Worm (Caenorhabditis elegans): ENCODE data around the gene F11G11.15.
"Not testable (repeated sequence)": the region's sequence is repeated elsewhere in the genome, so short reads cannot be mapped to it uniquely, and the experiment has no call there.

Gene F11G11.15

ce11 chrII:4884403-4884802, 9.8 kb downstream of the F11G11.15 start:
- TF ChIP-seq W03F9.2 (tag; optimal IDR thresholded peaks at IDR 0.05) = no peak

ce11 chrII:4885976-4886375, 11.3 kb downstream of the F11G11.15 start, which contains the start of gene R05F9.7:
R05F9.7 (plus strand) TSS chrII:4886276.
- TF ChIP-seq W03F9.2 (tag; optimal IDR thresholded peaks at IDR 0.05) (no peak), him-1 (tag; optimal IDR thresholded peaks at IDR 0.05) (no peak), dao-5 (tag; optimal IDR thresholded peaks at IDR 0.05) (no peak)

- TF ChIP-seq dao-5 (tag; optimal IDR thresholded peaks at IDR 0.05) (no peak), him-1 (tag; optimal IDR thresholded peaks at IDR 0.05) (no peak), W03F9.2 (tag; optimal IDR thresholded peaks at IDR 0.05) (no peak)
These were observed 14.2 kb downstream of the F11G11.15 start, which contains the start of gene pgm-1 for ce11 chrII:4888527-4889487. pgm-1 (plus strand) TSS chrII:4889437.

DNA sequence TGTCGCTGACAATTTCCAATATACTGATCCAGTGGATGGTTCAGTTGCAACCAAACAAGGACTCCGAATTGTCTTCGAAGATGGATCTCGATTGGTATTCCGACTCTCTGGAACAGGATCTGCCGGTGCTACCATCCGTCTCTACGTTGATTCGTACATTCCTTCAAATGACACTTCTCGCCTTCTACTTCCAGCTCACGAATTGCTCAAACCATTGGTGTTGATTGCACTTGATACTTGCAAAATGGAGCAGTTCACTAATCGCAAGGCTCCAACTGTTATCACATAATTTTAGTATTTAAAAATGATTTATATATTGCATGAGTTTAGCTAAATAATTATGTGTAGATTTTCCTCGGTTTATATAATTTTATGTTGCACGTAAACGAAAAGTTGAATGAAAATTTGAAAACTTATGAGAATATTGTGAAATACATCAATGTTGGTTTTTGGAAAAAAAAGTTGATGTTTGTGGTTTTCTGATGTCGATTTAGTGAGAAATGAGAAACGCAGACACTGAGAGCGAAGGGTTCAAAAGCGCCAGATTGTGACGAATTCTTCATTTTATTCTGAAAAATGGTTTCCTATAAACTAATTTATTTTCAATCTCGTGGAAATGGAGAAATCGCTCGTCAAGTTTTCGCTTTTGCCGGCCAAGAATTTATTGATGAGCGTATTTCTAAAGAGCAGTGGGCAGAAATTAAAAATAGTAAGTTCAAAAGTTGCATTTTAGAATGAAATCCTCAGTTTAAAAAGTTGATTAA, 16.5 kb downstream of the F11G11.15 start, which contains the start of gene gst-9:
Gene gst-9 (plus strand): TSS at position 574 of the 764 bp plus-strand sequence.
- TF ChIP-seq him-1 (tag; optimal IDR thresholded peaks at IDR 0.05) (no peak), dao-5 (tag; optimal IDR thresholded peaks at IDR 0.05) (no peak), W03F9.2 (tag; optimal IDR thresholded peaks at IDR 0.05) (no peak)

ce11 chrII:4892594-4892993, 17.9 kb downstream of the F11G11.15 start, which contains the start of gene msp-33:
msp-33 (minus strand) TSS chrII:4892694.
- TF ChIP-seq W03F9.2 (tag; optimal IDR thresholded peaks at IDR 0.05) = no peak
- no peak for TF ChIP-seq dao-5 (tag; optimal IDR thresholded peaks at IDR 0.05)
- no peak for TF ChIP-seq him-1 (tag; optimal IDR thresholded peaks at IDR 0.05)

ce11 chrII:4898529-4898928, 23.9 kb downstream of the F11G11.15 start, which contains the start of gene msp-32:
msp-32 (plus strand) TSS chrII:4898829.
- not testable (repeated sequence) for TF ChIP-seq him-1, W03F9.2, dao-5 (tag; optimal IDR thresholded peaks at IDR 0.05)

- no peak for TF ChIP-seq dao-5 (tag; optimal IDR thresholded peaks at IDR 0.05)
- no peak for TF ChIP-seq W03F9.2 (tag; optimal IDR thresholded peaks at IDR 0.05)
- no peak for TF ChIP-seq him-1 (tag; optimal IDR thresholded peaks at IDR 0.05)
These were observed 27.4 kb downstream of the F11G11.15 start, which contains the start of gene R05F9.9 for ce11 chrII:4902035-4902434. R05F9.9 (minus strand) TSS chrII:4902100.

DNA sequence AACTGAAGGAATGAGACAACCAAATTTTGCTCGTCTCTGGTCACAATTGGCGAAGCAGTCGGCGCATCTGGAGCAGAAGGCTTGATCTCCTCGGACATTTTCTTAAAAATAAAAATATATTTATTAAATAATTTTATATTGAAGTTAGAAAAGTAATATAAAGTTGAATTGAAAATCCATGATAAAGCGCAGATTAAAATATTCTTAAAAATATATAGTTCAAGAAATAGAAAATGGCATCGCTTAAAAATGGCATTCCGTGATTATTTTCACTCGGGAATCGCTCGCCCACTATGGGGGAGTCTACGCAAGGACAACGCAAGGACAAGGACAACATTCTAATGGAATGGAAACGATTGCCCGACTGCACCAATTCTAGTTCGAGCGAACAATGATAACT, 29.1 kb downstream of the F11G11.15 start, which contains the start of gene sgt-1:
Gene sgt-1 (minus strand): TSS at position 101 of the 400 bp plus-strand sequence.
- not testable (repeated sequence) for TF ChIP-seq W03F9.2, him-1, dao-5 (tag; optimal IDR thresholded peaks at IDR 0.05)

DNA sequence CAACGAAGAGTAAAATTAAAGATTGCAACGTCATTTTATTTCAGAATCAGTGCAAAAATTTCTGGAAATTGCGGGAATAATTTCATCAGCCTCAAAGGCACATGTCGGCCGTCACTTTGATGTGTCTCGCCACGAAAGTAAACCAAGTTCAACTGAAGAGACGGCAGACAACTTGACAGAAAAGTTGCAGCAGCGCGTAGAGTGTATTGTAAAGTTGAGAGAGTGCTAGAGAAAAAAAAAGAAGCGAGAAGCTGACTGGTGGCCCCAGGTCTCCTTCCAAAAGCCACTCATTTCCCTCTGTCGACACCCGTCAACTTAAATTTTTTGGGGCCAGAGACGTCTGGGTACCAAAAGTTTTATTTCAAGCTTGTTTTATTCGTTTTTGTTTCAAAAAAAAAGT, 29.6 kb downstream of the F11G11.15 start:
- TF ChIP-seq dao-5 (tag; optimal IDR thresholded peaks at IDR 0.05) (no peak), him-1 (tag; optimal IDR thresholded peaks at IDR 0.05) (no peak), W03F9.2 (tag; optimal IDR thresholded peaks at IDR 0.05) (peak; percentile 88)

- TF ChIP-seq W03F9.2 (tag; optimal IDR thresholded peaks at IDR 0.05) = no peak
- no peak for TF ChIP-seq dao-5 (tag; optimal IDR thresholded peaks at IDR 0.05)
- TF ChIP-seq him-1 (tag; optimal IDR thresholded peaks at IDR 0.05) = no peak
These were observed 30.1 kb downstream of the F11G11.15 start, which contains the start of gene btbd-10 for ce11 chrII:4904778-4905177. btbd-10 (plus strand) TSS chrII:4905008.

- TF ChIP-seq W03F9.2 (tag; optimal IDR thresholded peaks at IDR 0.05) = no peak
- TF ChIP-seq him-1 (tag; optimal IDR thresholded peaks at IDR 0.05) = no peak
- TF ChIP-seq dao-5 (tag; optimal IDR thresholded peaks at IDR 0.05) = no peak
These were observed 30.7 kb downstream of the F11G11.15 start for ce11 chrII:4905331-4905730.

DNA sequence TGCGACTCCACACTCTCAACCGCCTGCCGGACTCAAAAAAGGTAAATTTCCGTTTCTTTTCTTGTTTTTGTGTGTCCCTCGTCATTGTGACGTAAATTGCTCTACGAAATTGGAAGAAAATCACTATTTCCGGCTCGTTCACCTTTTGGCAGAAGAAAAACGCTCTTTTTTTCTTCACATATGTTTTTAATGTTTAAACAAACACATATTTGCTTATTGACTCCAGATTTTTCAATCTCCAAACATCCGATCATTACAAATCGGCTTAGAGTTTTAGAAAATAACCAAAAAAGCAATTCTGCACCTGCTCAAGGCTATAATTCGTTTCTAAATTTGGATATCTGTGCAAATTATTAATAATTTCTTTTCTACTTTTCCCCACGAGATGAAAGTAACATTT, 31.2 kb downstream of the F11G11.15 start:
- TF ChIP-seq him-1 (tag; optimal IDR thresholded peaks at IDR 0.05) (no peak), W03F9.2 (tag; optimal IDR thresholded peaks at IDR 0.05) (no peak), dao-5 (tag; optimal IDR thresholded peaks at IDR 0.05) (no peak)

- TF ChIP-seq him-1 (tag; optimal IDR thresholded peaks at IDR 0.05) (no peak), dao-5 (tag; optimal IDR thresholded peaks at IDR 0.05) (no peak), W03F9.2 (tag; optimal IDR thresholded peaks at IDR 0.05) (no peak)
These were observed 33.5 kb downstream of the F11G11.15 start for ce11 chrII:4908160-4908559.
